Fruit fly (Drosophila melanogaster) whole organism, embryonic: ENCODE results near the gene janA.

ENCODE experiments used
- ATbp ChIP-seq: fragments of 200-800 bp; sonication (Bioruptor generic); optimal IDR thresholded peaks from 2 replicates; lab custom pipeline; 2017; ENCODE audit warnings: missing biosample characterization, mild to moderate bottlenecking, missing genetic modification characterization, missing genetic modification reagents
- CG10543 ChIP-seq: fragments of 200-800 bp; sonication (Bioruptor generic); optimal IDR thresholded peaks from 3 replicates; lab custom pipeline; 2017; ENCODE audit warnings: missing biosample characterization, mild to moderate bottlenecking, missing genetic modification characterization, moderate library complexity
- CG10654 ChIP-seq: fragments of 200-800 bp; sonication (Bioruptor generic); optimal IDR thresholded peaks from 2 replicates; lab custom pipeline; 2016; ENCODE audit warnings: missing biosample characterization, missing genetic modification characterization
- CG14860 ChIP-seq: fragments of 200-800 bp; sonication (Bioruptor generic); IDR thresholded peaks from 3 replicates; pipeline ENCODE4 v1.3.6; 2022; ENCODE audit warnings: missing biosample characterization, missing genetic modification characterization; ENCODE audit not compliant: partially characterized antibody
- CG15073 ChIP-seq: fragments of 200-800 bp; sonication (Bioruptor generic); optimal IDR thresholded peaks from 2 replicates; lab custom pipeline; 2016; ENCODE audit warnings: missing biosample characterization, missing genetic modification characterization
- CG18011 ChIP-seq: fragments of 200-800 bp; sonication (Bioruptor generic); optimal IDR thresholded peaks from 2 replicates; lab custom pipeline; 2017; ENCODE audit warnings: missing biosample characterization, missing genetic modification characterization, mild to moderate bottlenecking, moderate library complexity, missing genotype
- CG2678 ChIP-seq: fragments of 200-800 bp; sonication (Bioruptor generic); optimal IDR thresholded peaks from 3 replicates; lab custom pipeline; 2019; ENCODE audit warnings: missing biosample characterization, mild to moderate bottlenecking, missing genetic modification characterization, moderate library complexity
- CG31441 ChIP-seq: fragments of 200-800 bp; sonication (Bioruptor generic); IDR thresholded peaks from 2 replicates; pipeline ENCODE4 v1.3.6; 2022; ENCODE audit warnings: missing biosample characterization, missing genetic modification characterization
- CG34422 ChIP-seq: fragments of 200-800 bp; sonication (Bioruptor generic); IDR thresholded peaks from 3 replicates; pipeline ENCODE4 v1.3.6; 2022; ENCODE audit warnings: missing biosample characterization, missing genetic modification characterization
- CG4360 ChIP-seq: fragments of 200-800 bp; sonication (Bioruptor generic); IDR thresholded peaks from 2 replicates; pipeline ENCODE4 v1.3.6; 2022; ENCODE audit warnings: missing biosample characterization, missing genetic modification characterization
- CG6272 ChIP-seq: fragments of 200-800 bp; sonication (Bioruptor generic); IDR thresholded peaks from 2 replicates; pipeline ENCODE4 v1.3.6; 2022; ENCODE audit warnings: missing biosample characterization, missing genetic modification characterization
- CG7271 ChIP-seq: fragments of 200-800 bp; sonication (Bioruptor generic); optimal IDR thresholded peaks from 2 replicates; lab custom pipeline; 2018; ENCODE audit warnings: missing biosample characterization, mild to moderate bottlenecking, missing genetic modification characterization, moderate library complexity
- CG7987 ChIP-seq: fragments of 200-800 bp; sonication (Bioruptor generic); optimal IDR thresholded peaks from 2 replicates; lab custom pipeline; 2018; ENCODE audit warnings: missing biosample characterization, mild to moderate bottlenecking, missing genetic modification characterization, moderate library complexity
- CG8281 ChIP-seq: fragments of 200-800 bp; sonication (Bioruptor generic); optimal IDR thresholded peaks from 2 replicates; lab custom pipeline; 2018; ENCODE audit warnings: missing biosample characterization, mild to moderate bottlenecking, missing genetic modification characterization, moderate library complexity
- Chrac-16 ChIP-seq: fragments of 200-800 bp; sonication (Bioruptor generic); optimal IDR thresholded peaks from 3 replicates; lab custom pipeline; 2016; ENCODE audit warnings: missing biosample characterization, missing genetic modification characterization
- CkIIα-i1 ChIP-seq: fragments of 200-800 bp; sonication (Bioruptor generic); IDR thresholded peaks from 2 replicates; pipeline ENCODE4 v1.3.6; 2022; ENCODE audit warnings: missing biosample characterization, missing genetic modification characterization
- Dbx ChIP-seq: fragments of 200-800 bp; sonication (Bioruptor generic); IDR thresholded peaks from 3 replicates; pipeline ENCODE4 v1.3.6; 2022; ENCODE audit warnings: missing biosample characterization, missing genetic modification characterization
- E2f1 ChIP-seq: fragments of 200-800 bp; sonication (Bioruptor generic); IDR thresholded peaks from 2 replicates; pipeline ENCODE4 v1.3.6; 2022; ENCODE audit warnings: missing biosample characterization, missing genetic modification characterization
- Ets65A ChIP-seq: fragments of 200-800 bp; sonication (Bioruptor generic); peaks from one replicate; lab custom pipeline; 2016; ENCODE audit warnings: missing biosample characterization, missing genetic modification characterization
- Gug ChIP-seq: fragments of 200-800 bp; sonication (Bioruptor generic); IDR thresholded peaks from 4 replicates; pipeline ENCODE4 v1.3.6; 2022; ENCODE audit warnings: missing biosample characterization, missing genetic modification characterization
- H2.0 ChIP-seq: fragments of 200-800 bp; sonication (Bioruptor generic); IDR thresholded peaks from 2 replicates; pipeline ENCODE4 v1.3.6; 2022; ENCODE audit warnings: missing biosample characterization, missing genetic modification characterization
- Hey ChIP-seq: fragments of 200-800 bp; sonication (Bioruptor generic); optimal IDR thresholded peaks from 3 replicates; lab custom pipeline; 2018; ENCODE audit warnings: missing biosample characterization, mild to moderate bottlenecking, missing genetic modification characterization
- MTF-1 ChIP-seq: fragments of 200-800 bp; sonication (Bioruptor generic); optimal IDR thresholded peaks from 2 replicates; lab custom pipeline; 2018; ENCODE audit warnings: missing biosample characterization, mild to moderate bottlenecking, missing genetic modification characterization, borderline replicate concordance
- Nf-YA ChIP-seq: fragments of 200-800 bp; sonication (Bioruptor generic); IDR thresholded peaks from 2 replicates; pipeline ENCODE4 v1.3.6; 2022; ENCODE audit warnings: missing biosample characterization, missing genetic modification characterization
- Sry-δ ChIP-seq: fragments of 200-800 bp; sonication (Bioruptor generic); optimal IDR thresholded peaks from 2 replicates; lab custom pipeline; 2016; ENCODE audit warnings: missing biosample characterization, missing genetic modification characterization
- ac ChIP-seq: fragments of 200-800 bp; sonication (Bioruptor generic); optimal IDR thresholded peaks from 3 replicates; lab custom pipeline; 2017; ENCODE audit warnings: missing biosample characterization, mild to moderate bottlenecking, missing genetic modification characterization
- ato ChIP-seq: fragments of 200-800 bp; sonication (Bioruptor generic); IDR thresholded peaks from 2 replicates; pipeline ENCODE4 v1.3.6; 2022; ENCODE audit warnings: missing biosample characterization, missing genetic modification characterization; ENCODE audit not compliant: partially characterized antibody
- az2 ChIP-seq: fragments of 200-800 bp; sonication (Bioruptor generic); optimal IDR thresholded peaks from 3 replicates; lab custom pipeline; 2016; ENCODE audit warnings: missing biosample characterization, missing genetic modification characterization
- cg ChIP-seq: fragments of 200-800 bp; sonication (Bioruptor generic); optimal IDR thresholded peaks from 3 replicates; lab custom pipeline; 2019; ENCODE audit warnings: missing biosample characterization, mild to moderate bottlenecking, missing genetic modification characterization, moderate library complexity
- corto ChIP-seq: fragments of 200-800 bp; sonication (Bioruptor generic); optimal IDR thresholded peaks from 2 replicates; lab custom pipeline; 2016; ENCODE audit warnings: missing biosample characterization, mild to moderate bottlenecking, missing genetic modification characterization, moderate library complexity
- da ChIP-seq: fragments of 200-800 bp; sonication (Bioruptor generic); optimal IDR thresholded peaks from 2 replicates; lab custom pipeline; 2016; ENCODE audit warnings: missing biosample characterization, missing genetic modification characterization
- dati ChIP-seq: fragments of 200-800 bp; sonication (Bioruptor generic); IDR thresholded peaks from 2 replicates; pipeline ENCODE4 v1.3.6; 2022; ENCODE audit warnings: missing biosample characterization, missing genetic modification characterization
- dpn ChIP-seq, 2 experiments: fragments of 200-800 bp; sonication (Bioruptor generic); optimal IDR thresholded peaks; 3 replicates each; lab custom pipeline; 2016; ENCODE audit warnings: missing biosample characterization in 2 of 2, missing genetic modification characterization in 2 of 2
- emc ChIP-seq: fragments of 200-800 bp; sonication (Bioruptor generic); optimal IDR thresholded peaks from 2 replicates; lab custom pipeline; 2016; ENCODE audit warnings: missing biosample characterization, missing genetic modification characterization
- esg ChIP-seq: fragments of 200-800 bp; sonication (Bioruptor generic); conservative IDR thresholded peaks from 2 replicates; pipeline ENCODE4 v1.3.6; 2022; ENCODE audit warnings: missing biosample characterization, missing genetic modification characterization
- eyg ChIP-seq: fragments of 200-800 bp; sonication (Bioruptor generic); optimal IDR thresholded peaks from 3 replicates; lab custom pipeline; 2016; ENCODE audit warnings: missing biosample characterization, missing genetic modification characterization
- fu2 ChIP-seq: fragments of 200-800 bp; sonication (Bioruptor generic); optimal IDR thresholded peaks from 2 replicates; lab custom pipeline; 2016; ENCODE audit warnings: missing biosample characterization, missing genetic modification characterization
- her ChIP-seq: fragments of 200-800 bp; sonication (Bioruptor generic); optimal IDR thresholded peaks from 2 replicates; lab custom pipeline; 2016; ENCODE audit warnings: missing biosample characterization, missing genetic modification characterization
- kah ChIP-seq: fragments of 200-800 bp; sonication (Bioruptor generic); optimal IDR thresholded peaks from 2 replicates; lab custom pipeline; 2018; ENCODE audit warnings: missing biosample characterization, mild to moderate bottlenecking, missing genetic modification characterization
- luna ChIP-seq: fragments of 200-800 bp; sonication (Bioruptor generic); optimal IDR thresholded peaks from 2 replicates; lab custom pipeline; 2016; ENCODE audit warnings: missing biosample characterization, missing genetic modification characterization
- mld ChIP-seq: fragments of 200-800 bp; sonication (Bioruptor generic); IDR thresholded peaks from 3 replicates; pipeline ENCODE4 v1.3.6; 2022; ENCODE audit warnings: missing biosample characterization, missing genetic modification characterization; ENCODE audit not compliant: partially characterized antibody
- oc ChIP-seq: fragments of 200-800 bp; sonication (Bioruptor generic); optimal IDR thresholded peaks from 2 replicates; lab custom pipeline; 2018; ENCODE audit warnings: missing biosample characterization, mild to moderate bottlenecking, missing genetic modification characterization, moderate library complexity
- row ChIP-seq: fragments of 200-800 bp; sonication (Bioruptor generic); IDR thresholded peaks from 3 replicates; pipeline ENCODE4 v1.3.6; 2022; ENCODE audit warnings: missing biosample characterization, missing genetic modification characterization
- schlank ChIP-seq: fragments of 200-800 bp; sonication (Bioruptor generic); optimal IDR thresholded peaks from 2 replicates; lab custom pipeline; 2018; ENCODE audit warnings: missing biosample characterization, mild to moderate bottlenecking, missing genetic modification characterization
- sisA ChIP-seq: fragments of 200-800 bp; sonication (Bioruptor generic); IDR thresholded peaks from 2 replicates; pipeline ENCODE4 v1.3.6; 2022; ENCODE audit warnings: missing biosample characterization, missing genetic modification characterization
- tin ChIP-seq: fragments of 200-800 bp; sonication (Bioruptor generic); optimal IDR thresholded peaks from 3 replicates; lab custom pipeline; 2016; ENCODE audit warnings: missing biosample characterization, missing genetic modification characterization
- tio ChIP-seq: fragments of 200-800 bp; sonication (Bioruptor generic); optimal IDR thresholded peaks from 2 replicates; lab custom pipeline; 2017; ENCODE audit warnings: missing biosample characterization, missing genetic modification characterization, inconsistent platforms
- tna ChIP-seq: fragments of 200-800 bp; sonication (Bioruptor generic); IDR thresholded peaks from 2 replicates; pipeline ENCODE4 v1.3.6; 2022; ENCODE audit warnings: missing biosample characterization, missing genetic modification characterization; ENCODE audit not compliant: partially characterized antibody
- usp ChIP-seq: fragments of >200 bp; optimal IDR thresholded peaks from 2 replicates; lab custom pipeline; 2017; ENCODE audit warnings: missing biosample characterization, missing genetic modification characterization
- zen ChIP-seq: fragments of 200-800 bp; sonication (Bioruptor generic); optimal IDR thresholded peaks from 3 replicates; lab custom pipeline; 2018; ENCODE audit warnings: missing biosample characterization, mild to moderate bottlenecking, missing genetic modification characterization, moderate library complexity

The janA gene

DNA sequence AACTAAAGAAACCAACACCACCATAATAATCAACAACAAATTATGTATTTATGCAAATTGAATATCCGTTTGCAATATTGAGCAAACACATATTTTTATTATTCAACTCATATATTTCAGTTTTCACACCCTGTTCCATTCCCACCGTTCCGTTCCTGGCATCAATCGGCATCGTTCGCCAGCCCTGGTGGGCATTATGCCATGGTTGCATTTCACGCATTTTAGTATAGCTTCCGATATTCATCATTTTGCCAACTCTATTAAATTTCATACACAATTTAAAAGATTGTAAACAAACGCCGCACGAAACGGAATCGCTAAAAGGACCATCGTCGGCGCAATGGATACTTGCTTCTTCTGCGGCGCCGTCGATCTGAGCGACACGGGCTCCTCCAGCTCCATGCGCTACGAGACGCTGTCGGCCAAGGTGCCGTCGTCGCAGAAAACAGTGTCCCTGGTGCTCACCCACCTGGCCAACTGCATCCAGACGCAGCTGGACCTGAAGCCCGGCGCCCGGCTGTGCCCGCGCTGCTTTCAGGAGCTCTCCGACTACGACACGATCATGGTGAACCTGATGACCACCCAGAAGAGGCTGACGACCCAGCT is 3.9 kb upstream of the janA start, which contains the start of gene Sry-delta (continued):
- peak; percentile 51 for TF ChIP-seq MTF-1 (GFP tag; lab: Kevin White, UChicago)
- TF ChIP-seq dpn (GFP tag; optimal IDR thresholded peaks at IDR 0.05; lab: Kevin White, UChicago), result peak; percentile 88 to 93
- peak; percentile 84 for TF ChIP-seq CG34422 (GFP tag; lab: Robert Waterston, UW)
- peak; percentile 67 for TF ChIP-seq E2f1 (GFP tag; lab: Robert Waterston, UW)
- TF ChIP-seq az2 (GFP tag; lab: Kevin White, UChicago), result peak; percentile 72
- TF ChIP-seq oc (tag; lab: Kevin White, UChicago), result no peak
- no peak for TF ChIP-seq CG8281 (tag; lab: Kevin White, UChicago)
- peak; percentile 60 for TF ChIP-seq H2.0 (GFP tag; lab: Robert Waterston, UW)
- TF ChIP-seq da, result peak; percentile 31
- TF ChIP-seq tin (GFP tag; lab: Kevin White, UChicago), result peak; percentile 91
- peak; percentile 64 for TF ChIP-seq esg (GFP tag; lab: Robert Waterston, UW)
- TF ChIP-seq schlank (tag; lab: Kevin White, UChicago), result peak; percentile 56
- peak; percentile 80 for TF ChIP-seq zen (tag; lab: Kevin White, UChicago)
- peak; percentile 84 for TF ChIP-seq luna (GFP tag; lab: Kevin White, UChicago)
- peak; percentile 3 for TF ChIP-seq CG7271 (tag; lab: Kevin White, UChicago)
- TF ChIP-seq Dbx, result peak; percentile 92
- no peak for TF ChIP-seq usp (GFP tag; lab: Kevin White, UChicago)
- peak; percentile 41; the same call in 1 of the 3 replicates for TF ChIP-seq mld (GFP tag; lab: Robert Waterston, UW)
- no peak; the same call in 1 of the 2 replicates for TF ChIP-seq CG31441 (GFP tag; lab: Robert Waterston, UW)
- TF ChIP-seq CkIIα-i1, result no peak
- peak; percentile 62 for TF ChIP-seq CG10543 (GFP tag; lab: Kevin White, UChicago)
- TF ChIP-seq cg (GFP tag; lab: Kevin White, UChicago), result no peak
- TF ChIP-seq Ets65A (GFP tag; lab: Kevin White, UChicago), result peak; percentile 99
- TF ChIP-seq Chrac-16 (GFP tag; lab: Kevin White, UChicago), result peak; percentile 84
- TF ChIP-seq CG2678 (tag; lab: Kevin White, UChicago), result no peak
- no peak; the same call in 1 of the 2 replicates for TF ChIP-seq tna (GFP tag; lab: Robert Waterston, UW)
- no peak for TF ChIP-seq corto (GFP tag; lab: Kevin White, UChicago)
- peak; percentile 69 for TF ChIP-seq CG6272
- peak; percentile 83 for TF ChIP-seq CG7987
- peak; percentile 62; the same call in 1 of the 2 replicates for TF ChIP-seq Nf-YA (GFP tag; lab: Robert Waterston, UW)
- TF ChIP-seq Hey, result no peak
- peak; percentile 81 for TF ChIP-seq fu2 (GFP tag; lab: Kevin White, UChicago)
- peak; percentile 61 for TF ChIP-seq eyg (GFP tag; lab: Kevin White, UChicago)
- peak; percentile 3 for TF ChIP-seq CG15073 (GFP tag; lab: Kevin White, UChicago)
- peak; percentile 59; the same call in 2 of the 3 replicates for TF ChIP-seq CG14860
- TF ChIP-seq sisA, result peak; percentile 78
- TF ChIP-seq ATbp (GFP tag; lab: Kevin White, UChicago), result no peak
- no peak for TF ChIP-seq dati (GFP tag; lab: Robert Waterston, UW)
- peak; percentile 80 for TF ChIP-seq emc (GFP tag; lab: Kevin White, UChicago)
- no peak for TF ChIP-seq tio (GFP tag; lab: Kevin White, UChicago)
- TF ChIP-seq ac (GFP tag; lab: Kevin White, UChicago), result peak; percentile 11
- TF ChIP-seq kah (GFP tag; lab: Kevin White, UChicago), result peak; percentile 21
- TF ChIP-seq ato (GFP tag; lab: Robert Waterston, UW), result peak; percentile 64; the same call in 1 of the 2 replicates
- peak; percentile 87; the same call in 3 of the 4 replicates for TF ChIP-seq Gug
- TF ChIP-seq Sry-δ (GFP tag; lab: Kevin White, UChicago), result peak; percentile 99
- TF ChIP-seq CG4360 (GFP tag; lab: Robert Waterston, UW), result no peak
- TF ChIP-seq CG18011 (GFP tag; lab: Kevin White, UChicago), result peak; percentile 72
- TF ChIP-seq her (GFP tag; lab: Kevin White, UChicago), result peak; percentile 90
- TF ChIP-seq CG10654 (GFP tag; lab: Kevin White, UChicago), result peak; percentile 85
- peak; percentile 96 for TF ChIP-seq row (GFP tag; lab: Robert Waterston, UW)
